Fruit fly (Drosophila melanogaster) whole organism, pupa: Measurements from ENCODE around the gene CG42467.

Experiments used
- CG10348 ChIP-seq: fragments of 200-800 bp; sonication (Bioruptor generic); IDR thresholded peaks from 2 replicates; pipeline ENCODE4 v1.3.6; 2022; ENCODE audit warnings: missing biosample characterization, missing genetic modification characterization
- CG12605 ChIP-seq: fragments of 200-800 bp; sonication (Bioruptor generic); IDR thresholded peaks from 2 replicates; pipeline ENCODE4 v1.3.6; 2022; ENCODE audit warnings: missing biosample characterization, missing genetic modification characterization
- CG13204 ChIP-seq: fragments of 200-800 bp; sonication (Bioruptor generic); optimal IDR thresholded peaks from 2 replicates; lab custom pipeline; 2018; ENCODE audit warnings: missing biosample characterization, mild to moderate bottlenecking, missing genetic modification characterization, moderate library complexity
- CG14655 ChIP-seq: fragments of 200-800 bp; sonication (Bioruptor generic); optimal IDR thresholded peaks from 3 replicates; lab custom pipeline; 2017; ENCODE audit warnings: mild to moderate bottlenecking, missing biosample characterization, missing genetic modification reagents, missing genetic modification characterization
- CG15710 ChIP-seq: fragments of 200-800 bp; sonication (Bioruptor generic); optimal IDR thresholded peaks from 2 replicates; lab custom pipeline; 2018; ENCODE audit warnings: missing biosample characterization, mild to moderate bottlenecking, missing genetic modification characterization, moderate library complexity
- CG17806 ChIP-seq: fragments of 200-800 bp; sonication (Bioruptor generic); optimal IDR thresholded peaks from 2 replicates; lab custom pipeline; 2018; ENCODE audit warnings: missing biosample characterization, mild to moderate bottlenecking, missing genetic modification characterization, moderate library complexity
- CG32121 ChIP-seq: fragments of 200-800 bp; sonication (Bioruptor generic); IDR thresholded peaks from 2 replicates; pipeline ENCODE4 v1.3.6; 2022; ENCODE audit warnings: missing biosample characterization, missing genetic modification characterization
- CG34367 ChIP-seq: fragments of 200-800 bp; sonication (Bioruptor generic); optimal IDR thresholded peaks from 2 replicates; lab custom pipeline; 2018; ENCODE audit warnings: missing biosample characterization, mild to moderate bottlenecking, missing genetic modification characterization
- CG4496 ChIP-seq: fragments of 200-800 bp; sonication (Bioruptor generic); IDR thresholded peaks from 3 replicates; pipeline ENCODE4 v1.3.6; 2022; ENCODE audit warnings: missing biosample characterization, missing genetic modification characterization
- CG8159 ChIP-seq: fragments of 200-800 bp; sonication (Bioruptor generic); optimal IDR thresholded peaks from 3 replicates; lab custom pipeline; 2018; ENCODE audit warnings: missing biosample characterization, mild to moderate bottlenecking, missing genetic modification characterization, moderate library complexity
- CG8301 ChIP-seq: fragments of 200-800 bp; sonication (Bioruptor generic); optimal IDR thresholded peaks from 2 replicates; lab custom pipeline; 2018; ENCODE audit warnings: missing biosample characterization, mild to moderate bottlenecking, missing genetic modification characterization
- CG9948 ChIP-seq: fragments of 200-800 bp; sonication (Bioruptor generic); optimal IDR thresholded peaks from 2 replicates; lab custom pipeline; 2018; ENCODE audit warnings: missing biosample characterization, mild to moderate bottlenecking, missing genetic modification characterization, moderate library complexity
- D1 ChIP-seq: fragments of 200-800 bp; sonication (Bioruptor generic); optimal IDR thresholded peaks from 2 replicates; lab custom pipeline; 2018; ENCODE audit warnings: missing biosample characterization, mild to moderate bottlenecking, missing genetic modification characterization, moderate library complexity
- EcR ChIP-seq: fragments of 200-800 bp; sonication (Bioruptor generic); optimal IDR thresholded peaks from 3 replicates; lab custom pipeline; 2019; ENCODE audit warnings: missing biosample characterization, missing genetic modification characterization, mild to moderate bottlenecking, moderate library complexity, missing genetic modification reagents
- Ets98B ChIP-seq: fragments of 200-800 bp; sonication (Bioruptor generic); IDR thresholded peaks from 2 replicates; pipeline ENCODE4 v1.3.6; 2022; ENCODE audit warnings: missing biosample characterization, missing genetic modification characterization
- Pif1A ChIP-seq: fragments of 200-800 bp; sonication (Bioruptor generic); optimal IDR thresholded peaks from 3 replicates; lab custom pipeline; 2016; ENCODE audit warnings: missing biosample characterization, missing genetic modification characterization
- Pif1B ChIP-seq: fragments of 200-800 bp; sonication (Bioruptor generic); optimal IDR thresholded peaks from 3 replicates; lab custom pipeline; 2016; ENCODE audit warnings: missing biosample characterization, missing genetic modification characterization
- Snoo ChIP-seq: fragments of 200-800 bp; sonication (Bioruptor generic); optimal IDR thresholded peaks from 3 replicates; lab custom pipeline; 2017; ENCODE audit warnings: missing biosample characterization, mild to moderate bottlenecking, missing genetic modification characterization, inconsistent platforms
- fd96Ca ChIP-seq: fragments of 200-800 bp; sonication (Bioruptor generic); IDR thresholded peaks from 3 replicates; pipeline ENCODE4 v1.3.6; 2022; ENCODE audit warnings: missing biosample characterization, missing genetic modification characterization
- gl ChIP-seq: fragments of 200-800 bp; sonication (Bioruptor generic); optimal IDR thresholded peaks from 2 replicates; lab custom pipeline; 2018; ENCODE audit warnings: missing biosample characterization, mild to moderate bottlenecking, missing genetic modification characterization
- rn ChIP-seq: fragments of 200-800 bp; sonication (Bioruptor generic); IDR thresholded peaks from 2 replicates; pipeline ENCODE4 v1.3.6; 2022; ENCODE audit warnings: missing biosample characterization, missing genetic modification characterization

The CG42467 gene

DNA sequence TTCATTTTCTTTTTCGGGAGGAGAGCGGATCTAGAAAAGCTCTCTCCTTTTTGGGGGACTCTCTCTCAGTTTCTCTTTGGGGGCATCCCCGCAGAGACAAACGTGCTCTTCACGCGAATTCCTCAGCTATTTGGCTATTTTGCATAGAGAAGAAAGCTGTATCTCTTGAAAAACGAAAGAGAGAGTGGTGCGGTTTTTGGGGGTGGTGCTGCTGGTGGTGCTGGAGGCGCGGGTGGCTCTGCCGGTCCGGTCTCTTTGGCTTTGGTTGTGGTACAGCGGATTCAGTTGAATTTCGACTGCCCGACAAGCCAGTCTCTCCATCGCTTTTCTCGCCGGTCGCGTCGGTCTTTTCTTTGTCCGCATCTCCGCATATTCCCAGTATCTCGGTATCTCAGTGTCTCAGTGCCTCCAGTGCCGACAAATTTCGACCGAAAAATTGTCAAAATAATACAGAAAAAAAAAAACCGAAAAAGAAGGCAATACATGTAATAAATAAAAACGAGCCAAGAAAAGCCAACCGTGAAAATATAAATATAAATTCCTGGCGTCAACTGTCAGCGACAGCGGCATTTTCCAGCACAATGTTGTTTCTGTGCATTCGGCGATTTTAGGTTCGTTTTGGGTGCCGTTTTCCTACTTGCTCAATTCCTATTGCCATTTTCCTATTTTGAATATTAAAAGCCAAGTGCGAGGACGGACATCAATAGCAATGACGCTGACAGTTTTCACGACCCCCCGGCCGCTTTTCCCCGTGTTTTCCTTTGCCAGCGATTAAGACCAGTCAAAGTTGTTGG lies 29.3 kb downstream of the CG42467 start, which contains the start of gene CG10019:
Gene CG10019, plus strand, starts transcription at position 285 of the 794 bp plus-strand sequence.
- TF ChIP-seq D1 (tag; lab: Kevin White, UChicago), result no peak
- peak; percentile 31; the same call in 1 of the 3 replicates for TF ChIP-seq CG4496 (GFP tag; lab: Robert Waterston, UW)
- TF ChIP-seq CG32121, result peak; percentile 48
- no peak for TF ChIP-seq CG8301
- peak; percentile 31; the same call in 1 of the 2 replicates for TF ChIP-seq Ets98B (GFP tag; lab: Robert Waterston, UW)
- TF ChIP-seq gl (tag; lab: Kevin White, UChicago), result no peak
- no peak for TF ChIP-seq Pif1B (GFP tag; lab: Kevin White, UChicago)
- TF ChIP-seq EcR (GFP tag; lab: Kevin White, UChicago), result no peak
- no peak for TF ChIP-seq CG8159
- no peak for TF ChIP-seq CG10348 (GFP tag; lab: Robert Waterston, UW)
- TF ChIP-seq CG9948, result no peak
- TF ChIP-seq Pif1A (GFP tag; lab: Kevin White, UChicago), result no peak
- peak; percentile 4 for TF ChIP-seq CG14655 (GFP tag; lab: Kevin White, UChicago)
- TF ChIP-seq Snoo, result no peak

- TF ChIP-seq Ets98B (GFP tag; lab: Robert Waterston, UW) (peak; percentile 13; the same call in 1 of the 2 replicates), CG15710 (tag; lab: Kevin White, UChicago) (no peak), CG9948 (no peak), CG12605 (no peak), CG8159 (no peak), rn (no peak), Snoo (no peak), D1 (tag; lab: Kevin White, UChicago) (no peak), CG4496 (GFP tag; lab: Robert Waterston, UW) (no peak), EcR (GFP tag; lab: Kevin White, UChicago) (no peak), CG17806 (tag; lab: Kevin White, UChicago) (no peak), CG13204 (GFP tag; lab: Kevin White, UChicago) (no peak), CG34367 (no peak), CG14655 (GFP tag; lab: Kevin White, UChicago) (peak; percentile 70), gl (tag; lab: Kevin White, UChicago) (no peak), CG32121 (peak; percentile 31; the same call in 1 of the 2 replicates), Pif1B (GFP tag; lab: Kevin White, UChicago) (no peak), Pif1A (GFP tag; lab: Kevin White, UChicago) (no peak), CG8301 (peak; percentile 72), fd96Ca (no peak), CG10348 (GFP tag; lab: Robert Waterston, UW) (no peak)
These were observed 30.0 kb downstream of the CG42467 start for dm6 chr2L:3731055-3731454.

DNA sequence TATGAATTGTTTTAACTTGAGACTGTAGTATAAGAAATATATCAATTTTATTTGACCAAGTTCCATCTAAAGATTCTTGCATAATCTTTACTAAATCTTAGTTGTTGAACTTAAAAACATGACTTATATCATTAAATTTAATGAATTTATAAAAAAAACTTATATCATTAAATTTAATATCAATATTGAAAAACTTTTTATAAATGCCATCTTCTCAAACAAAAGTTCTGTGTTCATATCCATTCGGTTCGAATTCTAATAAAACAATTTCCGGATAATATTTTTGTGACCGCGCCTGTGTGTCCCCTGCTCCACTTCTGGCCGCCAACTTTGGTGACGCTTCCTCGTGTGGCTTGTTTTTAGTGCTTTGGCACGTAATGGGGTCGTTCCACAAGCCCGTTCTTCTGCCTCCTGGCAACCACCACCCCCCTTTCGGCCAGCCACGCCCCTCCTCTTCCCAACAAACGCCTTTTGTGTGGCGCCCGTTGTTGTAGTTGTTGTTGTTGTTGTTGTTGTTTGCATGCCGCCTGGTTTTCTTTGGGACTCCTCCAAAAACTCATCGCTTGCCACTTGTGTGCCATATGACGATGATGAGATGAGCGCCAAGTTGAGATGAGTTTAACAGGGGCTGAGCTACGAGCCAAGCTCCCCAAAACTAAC lies 36.0 kb downstream of the CG42467 start:
- TF ChIP-seq CG4496 (GFP tag; lab: Robert Waterston, UW) (0 out of 3 replicates have a peak, but pooled peaks have one; percentile 39), CG14655 (GFP tag; lab: Kevin White, UChicago) (peak; percentile 50), Ets98B (GFP tag; lab: Robert Waterston, UW) (no peak), CG8159 (peak; percentile 53), CG8301 (peak; percentile 36), CG32121 (peak; percentile 21; the same call in 1 of the 2 replicates), Snoo (no peak), CG9948 (peak; percentile 39), CG15710 (tag; lab: Kevin White, UChicago) (peak; percentile 30), rn (no peak), CG13204 (GFP tag; lab: Kevin White, UChicago) (peak; percentile 12)

- TF ChIP-seq EcR (GFP tag; lab: Kevin White, UChicago) (no peak), CG8301 (peak; percentile 39), Pif1A (GFP tag; lab: Kevin White, UChicago) (peak; percentile 3), CG14655 (GFP tag; lab: Kevin White, UChicago) (peak; percentile 44), CG13204 (GFP tag; lab: Kevin White, UChicago) (no peak), gl (tag; lab: Kevin White, UChicago) (no peak), CG8159 (peak; percentile 28), Pif1B (GFP tag; lab: Kevin White, UChicago) (peak; percentile 9), CG9948 (peak; percentile 24), CG32121 (no peak)
These were observed 36.6 kb downstream of the CG42467 start for dm6 chr2L:3737682-3738081.

dm6 chr2L:3740443-3740842 lies 39.4 kb downstream of the CG42467 start:
- no peak for TF ChIP-seq CG13204 (GFP tag; lab: Kevin White, UChicago)
- TF ChIP-seq, all 21 proteins: peak for 0

DNA sequence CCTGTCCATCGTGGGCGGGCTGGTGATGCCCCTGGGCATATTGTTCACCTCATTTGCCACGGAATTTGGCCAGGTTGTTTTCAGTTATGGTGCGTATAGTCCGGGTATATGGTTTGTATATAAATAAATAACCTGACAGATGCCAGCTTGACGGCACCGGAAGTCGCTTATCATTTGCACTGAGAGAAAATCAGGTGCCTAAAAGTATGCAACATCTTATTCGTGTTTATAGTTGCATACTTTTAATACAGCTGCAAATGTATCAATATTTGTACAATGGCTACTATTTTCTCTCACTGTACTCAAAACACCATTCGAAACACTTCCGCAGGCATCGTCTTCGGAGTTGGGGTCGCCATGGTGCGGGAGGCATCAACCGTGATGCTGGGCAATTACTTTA lies 47.6 kb downstream of the CG42467 start:
- TF ChIP-seq EcR (GFP tag; lab: Kevin White, UChicago), result no peak
- no peak for TF ChIP-seq CG17806 (tag; lab: Kevin White, UChicago)
- TF ChIP-seq CG4496 (GFP tag; lab: Robert Waterston, UW), result peak; percentile 65; the same call in 1 of the 3 replicates
- TF ChIP-seq CG10348 (GFP tag; lab: Robert Waterston, UW), result no peak
- 0 out of 2 replicates have a peak, but pooled peaks have one; percentile 11 for TF ChIP-seq CG12605
- no peak for TF ChIP-seq Snoo
